Fruit fly (Drosophila melanogaster) whole organism, embryonic: Measurements from ENCODE around the gene CG44008.

Source experiments
- Ada2b ChIP-seq: fragments of 200-800 bp; sonication (Bioruptor generic); IDR thresholded peaks from 2 replicates; pipeline ENCODE4 v1.3.6; 2022; ENCODE audit warnings: missing biosample characterization, missing genetic modification characterization
- Antp ChIP-seq: fragments of 200-800 bp; sonication (Bioruptor generic); optimal IDR thresholded peaks from 3 replicates; lab custom pipeline; 2016; ENCODE audit warnings: missing biosample characterization, missing genetic modification characterization
- B-H1 ChIP-seq: fragments of 200-800 bp; sonication (Bioruptor generic); IDR thresholded peaks from 3 replicates; pipeline ENCODE4 v1.3.6; 2022; ENCODE audit warnings: missing biosample characterization, missing genetic modification characterization
- CG10979 ChIP-seq: fragments of 200-800 bp; sonication (Bioruptor generic); optimal IDR thresholded peaks from 2 replicates; lab custom pipeline; 2018; ENCODE audit warnings: missing biosample characterization, mild to moderate bottlenecking, missing genetic modification characterization, moderate library complexity
- CG11560 ChIP-seq: fragments of 200-800 bp; sonication (Bioruptor generic); IDR thresholded peaks from 3 replicates; pipeline ENCODE4 v1.3.6; 2022; ENCODE audit warnings: missing biosample characterization, missing genetic modification characterization
- CG11695 ChIP-seq: fragments of 200-800 bp; sonication (Bioruptor generic); IDR thresholded peaks from 3 replicates; pipeline ENCODE4 v1.3.6; 2022; ENCODE audit warnings: missing biosample characterization, missing genetic modification characterization
- CG12104 ChIP-seq: fragments of 200-800 bp; sonication (Bioruptor generic); optimal IDR thresholded peaks from 3 replicates; lab custom pipeline; 2016; ENCODE audit warnings: missing biosample characterization, missing genetic modification characterization
- CG12219 ChIP-seq: fragments of 200-800 bp; sonication (Bioruptor generic); optimal IDR thresholded peaks from 3 replicates; lab custom pipeline; 2018; ENCODE audit warnings: missing biosample characterization, mild to moderate bottlenecking, missing genetic modification characterization
- CG12744 ChIP-seq: fragments of 200-800 bp; sonication (Bioruptor generic); optimal IDR thresholded peaks from 2 replicates; lab custom pipeline; 2016; ENCODE audit warnings: missing biosample characterization, missing genetic modification characterization
- CG15479 ChIP-seq: fragments of 200-800 bp; sonication (Bioruptor generic); optimal IDR thresholded peaks from 3 replicates; lab custom pipeline; 2019; ENCODE audit warnings: missing biosample characterization, mild to moderate bottlenecking, missing genetic modification characterization, moderate library complexity
- CG1603 ChIP-seq: fragments of 200-800 bp; sonication (Bioruptor generic); optimal IDR thresholded peaks from 2 replicates; lab custom pipeline; 2019; ENCODE audit warnings: missing biosample characterization, mild to moderate bottlenecking, missing genetic modification characterization, moderate library complexity
- CG30431 ChIP-seq: fragments of 200-800 bp; sonication (Bioruptor generic); optimal IDR thresholded peaks from 2 replicates; lab custom pipeline; 2017; ENCODE audit warnings: missing biosample characterization, missing genetic modification characterization
- CG31224 ChIP-seq: fragments of 200-800 bp; sonication (Bioruptor generic); IDR thresholded peaks from 2 replicates; pipeline ENCODE4 v1.3.6; 2022; ENCODE audit warnings: missing biosample characterization, missing genetic modification characterization
- CG33557 ChIP-seq: fragments of 200-800 bp; sonication (Bioruptor generic); optimal IDR thresholded peaks from 2 replicates; lab custom pipeline; 2019; ENCODE audit warnings: missing biosample characterization, mild to moderate bottlenecking, missing genetic modification characterization, moderate library complexity
- CG4617 ChIP-seq: fragments of 200-800 bp; sonication (Bioruptor generic); optimal IDR thresholded peaks from 3 replicates; lab custom pipeline; 2016; ENCODE audit warnings: missing biosample characterization, missing genetic modification characterization, borderline replicate concordance
- CG4707 ChIP-seq: fragments of 200-800 bp; sonication (Bioruptor generic); optimal IDR thresholded peaks from 2 replicates; lab custom pipeline; 2018; ENCODE audit warnings: missing biosample characterization, mild to moderate bottlenecking, missing genetic modification characterization, moderate library complexity
- CG6791 ChIP-seq: fragments of 200-800 bp; sonication (Bioruptor generic); IDR thresholded peaks from 3 replicates; pipeline ENCODE4 v1.3.6; 2022; ENCODE audit warnings: missing biosample characterization, missing genetic modification characterization; ENCODE audit not compliant: partially characterized antibody
- CG8944 ChIP-seq: fragments of 200-800 bp; sonication (Bioruptor generic); optimal IDR thresholded peaks from 3 replicates; lab custom pipeline; 2016; ENCODE audit warnings: missing biosample characterization, missing genetic modification characterization
- CG9215 ChIP-seq: fragments of 200-800 bp; sonication (Bioruptor generic); IDR thresholded peaks from 2 replicates; pipeline ENCODE4 v1.3.6; 2022; ENCODE audit warnings: missing biosample characterization, missing genetic modification characterization
- CG9797 ChIP-seq: fragments of 200-800 bp; sonication (Bioruptor generic); optimal IDR thresholded peaks from 3 replicates; lab custom pipeline; 2018; ENCODE audit warnings: missing biosample characterization, mild to moderate bottlenecking, missing genetic modification characterization
- HLH3B ChIP-seq: fragments of 200-800 bp; sonication (Bioruptor generic); IDR thresholded peaks from 2 replicates; pipeline ENCODE4 v1.3.6; 2022; ENCODE audit warnings: missing biosample characterization, missing genetic modification characterization
- Jarid2 ChIP-seq: fragments of 200-800 bp; sonication (Bioruptor generic); optimal IDR thresholded peaks from 3 replicates; lab custom pipeline; 2017; ENCODE audit warnings: mild to moderate bottlenecking, missing biosample characterization, missing genetic modification reagents, missing genetic modification characterization
- MTF-1 ChIP-seq: fragments of 200-800 bp; sonication (Bioruptor generic); optimal IDR thresholded peaks from 2 replicates; lab custom pipeline; 2018; ENCODE audit warnings: missing biosample characterization, mild to moderate bottlenecking, missing genetic modification characterization, borderline replicate concordance
- Max ChIP-seq: fragments of 200-800 bp; sonication (Bioruptor generic); optimal IDR thresholded peaks from 2 replicates; lab custom pipeline; 2016; ENCODE audit warnings: missing biosample characterization, mild to moderate bottlenecking, missing genetic modification characterization
- PHDP ChIP-seq: fragments of 200-800 bp; sonication (Bioruptor generic); optimal IDR thresholded peaks from 3 replicates; lab custom pipeline; 2018; ENCODE audit warnings: missing biosample characterization, mild to moderate bottlenecking, missing genetic modification characterization, moderate library complexity
- Trl ChIP-seq, 3 experiments: fragments of >200 bp in 2 of 3; fragments of 200-800 bp in 1 of 3; sonication (Bioruptor generic) in 1 of 3; optimal IDR thresholded peaks; 2 replicates in 1 of 3; 3 replicates in 2 of 3; lab custom pipeline; 2016 to 2017; ENCODE audit warnings: missing biosample characterization in 1 of 3, missing genetic modification characterization in 1 of 3
- Usf ChIP-seq: fragments of 200-800 bp; sonication (Bioruptor generic); optimal IDR thresholded peaks from 2 replicates; lab custom pipeline; 2017; ENCODE audit warnings: missing genotype, missing biosample characterization, missing genetic modification characterization
- ap ChIP-seq: fragments of 200-800 bp; sonication (Bioruptor generic); IDR thresholded peaks from 2 replicates; pipeline ENCODE4 v1.3.6; 2022; ENCODE audit warnings: missing biosample characterization, missing genetic modification characterization
- ara ChIP-seq: fragments of 200-800 bp; sonication (Bioruptor generic); IDR thresholded peaks from 2 replicates; pipeline ENCODE4 v1.3.6; 2022; ENCODE audit warnings: missing biosample characterization, missing genetic modification characterization
- btn ChIP-seq: fragments of 200-800 bp; sonication (Bioruptor generic); optimal IDR thresholded peaks from 2 replicates; lab custom pipeline; 2016; ENCODE audit warnings: missing biosample characterization, missing genetic modification characterization
- caup ChIP-seq: fragments of 200-800 bp; sonication (Bioruptor generic); optimal IDR thresholded peaks from 3 replicates; lab custom pipeline; 2017; ENCODE audit warnings: missing biosample characterization, mild to moderate bottlenecking, missing genetic modification characterization, moderate library complexity; ENCODE audit not compliant: severe bottlenecking
- cg ChIP-seq: fragments of 200-800 bp; sonication (Bioruptor generic); optimal IDR thresholded peaks from 3 replicates; lab custom pipeline; 2019; ENCODE audit warnings: missing biosample characterization, mild to moderate bottlenecking, missing genetic modification characterization, moderate library complexity
- croc ChIP-seq: fragments of 200-800 bp; sonication (Bioruptor generic); conservative IDR thresholded peaks from 3 replicates; pipeline ENCODE4 v1.3.6; 2022; ENCODE audit warnings: missing biosample characterization, missing genetic modification characterization
- dimm ChIP-seq: fragments of 200-800 bp; sonication (Bioruptor generic); IDR thresholded peaks from 2 replicates; pipeline ENCODE4 v1.3.6; 2022; ENCODE audit warnings: missing biosample characterization, missing genetic modification characterization
- fd102C ChIP-seq: fragments of 200-800 bp; sonication (Bioruptor generic); optimal IDR thresholded peaks from 2 replicates; lab custom pipeline; 2018; ENCODE audit warnings: missing biosample characterization, mild to moderate bottlenecking, missing genetic modification characterization, moderate library complexity
- gsb ChIP-seq: fragments of 200-800 bp; sonication (Bioruptor generic); IDR thresholded peaks from 2 replicates; pipeline ENCODE4 v1.3.6; 2022; ENCODE audit warnings: missing biosample characterization, missing genetic modification characterization
- gt ChIP-seq: fragments of 200-800 bp; sonication (Bioruptor generic); IDR thresholded peaks from 2 replicates; pipeline ENCODE4 v1.3.6; 2022; ENCODE audit warnings: missing biosample characterization, missing genetic modification characterization
- jumu ChIP-seq: fragments of 200-800 bp; sonication (Bioruptor generic); optimal IDR thresholded peaks from 3 replicates; lab custom pipeline; 2016; ENCODE audit warnings: missing biosample characterization, missing genetic modification characterization
- kay ChIP-seq: fragments of 200-800 bp; sonication (Bioruptor generic); optimal IDR thresholded peaks from 2 replicates; lab custom pipeline; 2016; ENCODE audit warnings: missing biosample characterization, missing genetic modification characterization
- maf-S ChIP-seq: fragments of 200-800 bp; sonication (Bioruptor generic); optimal IDR thresholded peaks from 2 replicates; lab custom pipeline; 2016; ENCODE audit warnings: missing biosample characterization, missing genetic modification characterization
- otp ChIP-seq: fragments of 200-800 bp; sonication (Bioruptor generic); IDR thresholded peaks from 3 replicates; pipeline ENCODE4, ENCODE4 v1.3.6; 2022; ENCODE audit warnings: missing biosample characterization, missing genetic modification characterization
- pb ChIP-seq: fragments of 200-800 bp; sonication (Bioruptor generic); optimal IDR thresholded peaks from 3 replicates; lab custom pipeline; 2016; ENCODE audit warnings: missing biosample characterization, missing genetic modification characterization
- pfk ChIP-seq: fragments of 200-800 bp; sonication (Bioruptor generic); optimal IDR thresholded peaks from 2 replicates; lab custom pipeline; 2018; ENCODE audit warnings: missing biosample characterization, mild to moderate bottlenecking, missing genetic modification characterization, moderate library complexity
- pita ChIP-seq: fragments of 200-800 bp; sonication (Bioruptor generic); optimal IDR thresholded peaks from 2 replicates; lab custom pipeline; 2017; ENCODE audit warnings: missing biosample characterization, mild to moderate bottlenecking, missing genetic modification characterization
- sim ChIP-seq: fragments of 200-800 bp; sonication (Bioruptor generic); IDR thresholded peaks from 2 replicates; pipeline ENCODE4 v1.3.6; 2022; ENCODE audit warnings: missing biosample characterization, missing genetic modification characterization
- slou ChIP-seq: fragments of 200-800 bp; sonication (Bioruptor generic); optimal IDR thresholded peaks from 3 replicates; lab custom pipeline; 2016; ENCODE audit warnings: missing biosample characterization, missing genetic modification characterization
- slp2 ChIP-seq: fragments of 200-800 bp; sonication (Bioruptor generic); optimal IDR thresholded peaks from 2 replicates; lab custom pipeline; 2016; ENCODE audit warnings: missing biosample characterization, missing genetic modification characterization
- unc-4 ChIP-seq: fragments of 200-800 bp; sonication (Bioruptor generic); IDR thresholded peaks from 2 replicates; pipeline ENCODE4 v1.3.6; 2022; ENCODE audit warnings: missing biosample characterization, missing genetic modification characterization; ENCODE audit not compliant: partially characterized antibody
- usp ChIP-seq: fragments of >200 bp; optimal IDR thresholded peaks from 2 replicates; lab custom pipeline; 2017; ENCODE audit warnings: missing biosample characterization, missing genetic modification characterization
- wek ChIP-seq: fragments of 200-800 bp; sonication (Bioruptor generic); optimal IDR thresholded peaks from 3 replicates; lab custom pipeline; 2018; ENCODE audit warnings: missing biosample characterization, mild to moderate bottlenecking, missing genetic modification characterization, moderate library complexity

The CG44008 gene

dm6 chr2L:11816376-11816775 lies 25.9 kb downstream of the CG44008 start (continued):
- TF ChIP-seq fd102C (GFP tag; lab: Kevin White, UChicago) (peak; percentile 98), cg (GFP tag; lab: Kevin White, UChicago) (no peak), Max (GFP tag; lab: Kevin White, UChicago) (peak; percentile 79), CG9215 (peak; percentile 56), Trl (optimal IDR thresholded peaks at IDR 0.05; lab: Kevin White, UChicago) (no peak), Trl (GFP tag; optimal IDR thresholded peaks at IDR 0.05; lab: Kevin White, UChicago) (peak; percentile 93), CG11695 (GFP tag; lab: Robert Waterston, UW) (peak; percentile 86), gsb (GFP tag; lab: Robert Waterston, UW) (peak; percentile 83), MTF-1 (GFP tag; lab: Kevin White, UChicago) (peak; percentile 99), Antp (GFP tag; lab: Kevin White, UChicago) (peak; percentile 93), maf-S (GFP tag; lab: Kevin White, UChicago) (peak; percentile 83), wek (GFP tag; lab: Kevin White, UChicago) (peak; percentile 95), CG9797 (peak; percentile 68), slp2 (peak; percentile 83), usp (GFP tag; lab: Kevin White, UChicago) (no peak), PHDP (peak; percentile 93), CG12104 (GFP tag; lab: Kevin White, UChicago) (peak; percentile 89), CG4617 (GFP tag; lab: Kevin White, UChicago) (peak; percentile 89), CG12219 (GFP tag; lab: Kevin White, UChicago) (peak; percentile 96), kay (GFP tag; lab: Kevin White, UChicago) (peak; percentile 40), Usf (GFP tag; lab: Kevin White, UChicago) (peak; percentile 87), dimm (GFP tag; lab: Robert Waterston, UW) (no peak; the same call in 1 of the 2 replicates), CG10979 (peak; percentile 93), pb (GFP tag; lab: Kevin White, UChicago) (peak; percentile 98), ara (GFP tag; lab: Robert Waterston, UW) (peak; percentile 90), btn (GFP tag; lab: Kevin White, UChicago) (peak; percentile 97), CG33557 (peak; percentile 96), CG8944 (peak; percentile 94), CG12744 (GFP tag; lab: Kevin White, UChicago) (peak; percentile 92), CG31224 (GFP tag; lab: Robert Waterston, UW) (peak; percentile 68), Jarid2 (peak; percentile 89), B-H1 (GFP tag; lab: Robert Waterston, UW) (peak; percentile 80; the same call in 2 of the 3 replicates), CG1603 (tag; lab: Kevin White, UChicago) (peak; percentile 96), CG30431 (peak; percentile 98), jumu (GFP tag; lab: Kevin White, UChicago) (peak; percentile 82), ap (GFP tag; lab: Robert Waterston, UW) (peak; percentile 91), CG11560 (tag; lab: Robert Waterston, UW) (no peak; the same call in 1 of the 3 replicates), pfk (GFP tag; lab: Kevin White, UChicago) (peak; percentile 83), Ada2b (GFP tag; lab: Robert Waterston, UW) (peak; percentile 89), otp (GFP tag; lab: Robert Waterston, UW) (peak; percentile 98), CG6791 (GFP tag; lab: Robert Waterston, UW) (peak; percentile 48; the same call in 1 of the 3 replicates), HLH3B (GFP tag; lab: Robert Waterston, UW) (peak; percentile 92), CG15479 (GFP tag; lab: Kevin White, UChicago) (peak; percentile 74), slou (GFP tag; lab: Kevin White, UChicago) (peak; percentile 91), unc-4 (GFP tag; lab: Robert Waterston, UW) (no peak), sim (GFP tag; lab: Robert Waterston, UW) (peak; percentile 97), croc (GFP tag; lab: Robert Waterston, UW) (peak; percentile 84), pita (no peak), caup (GFP tag; lab: Kevin White, UChicago) (peak; percentile 99), gt (GFP tag; lab: Robert Waterston, UW) (peak; percentile 86), CG4707 (GFP tag; lab: Kevin White, UChicago) (peak; percentile 96)
